Fruit fly (Drosophila melanogaster): ENCODE measurements around the gene fz.

Gene fz

dm6 chr3L:14303848-14304247 is 29.7 kb downstream of the fz start (continued):
- TF ChIP-seq ss (GFP tag; optimal IDR thresholded peaks at IDR 0.05) (peak; percentile 87 to 93), cyc (GFP tag; optimal IDR thresholded peaks at IDR 0.05) (peak; percentile 95), fd59A (GFP tag; optimal IDR thresholded peaks at IDR 0.05) (peak; percentile 82), salr (GFP tag; optimal IDR thresholded peaks at IDR 0.05) (peak; percentile 69 to 90), CG10631 (GFP tag; optimal IDR thresholded peaks at IDR 0.05) (peak; percentile 88), CG3032 (tag; optimal IDR thresholded peaks at IDR 0.05) (peak; percentile 88), lz (GFP tag; optimal IDR thresholded peaks at IDR 0.05) (peak; percentile 93), CG32006 (GFP tag; optimal IDR thresholded peaks at IDR 0.05) (peak; percentile 74), pdm3 (GFP tag; optimal IDR thresholded peaks at IDR 0.05) (peak; percentile 91), achi (GFP tag; optimal IDR thresholded peaks at IDR 0.05) (peak; percentile 89), Eip78C (GFP tag) (peak; percentile 95), Lpt (GFP tag; optimal IDR thresholded peaks at IDR 0.05) (peak; percentile 75), CG6854 (GFP tag; optimal IDR thresholded peaks at IDR 0.05) (peak; percentile 91), topi (GFP tag; optimal IDR thresholded peaks at IDR 0.05) (peak; percentile 92), CG1621 (tag; optimal IDR thresholded peaks at IDR 0.05) (peak; percentile 93), Sox15 (GFP tag; optimal IDR thresholded peaks at IDR 0.05) (peak; percentile 84)

- TF ChIP-seq Met (GFP tag; optimal IDR thresholded peaks at IDR 0.05) (no peak), Ets21C (GFP tag; optimal IDR thresholded peaks at IDR 0.05) (no peak), lz (GFP tag; optimal IDR thresholded peaks at IDR 0.05) (no peak), CG6808 (GFP tag; optimal IDR thresholded peaks at IDR 0.05) (no peak), CG11902 (GFP tag; optimal IDR thresholded peaks at IDR 0.05) (no peak), eg (GFP tag; IDR thresholded peaks at IDR 0.05) (no peak)
These were observed 34.9 kb downstream of the fz start for dm6 chr3L:14309030-14309429.

- TF ChIP-seq esn (GFP tag; optimal IDR thresholded peaks at IDR 0.05) (peak; percentile 4), fd59A (GFP tag; optimal IDR thresholded peaks at IDR 0.05) (no peak), OdsH (GFP tag; optimal IDR thresholded peaks at IDR 0.05) (no peak), CG16779 (tag; optimal IDR thresholded peaks at IDR 0.05) (no peak), CG10631 (GFP tag; optimal IDR thresholded peaks at IDR 0.05) (no peak), Hr39 (GFP tag; optimal IDR thresholded peaks at IDR 0.05) (peak; percentile 19), acj6 (GFP tag; optimal IDR thresholded peaks at IDR 0.05) (peak; percentile 14), CG6808 (GFP tag; optimal IDR thresholded peaks at IDR 0.05) (no peak), fd85E (GFP tag; optimal IDR thresholded peaks at IDR 0.05) (no peak), topi (GFP tag; optimal IDR thresholded peaks at IDR 0.05) (no peak), svp (GFP tag) (peak; percentile 66), Hr4 (GFP tag; optimal IDR thresholded peaks at IDR 0.05) (peak; percentile 21), Ets21C (GFP tag; optimal IDR thresholded peaks at IDR 0.05) (no peak), dac (GFP tag; optimal IDR thresholded peaks at IDR 0.05) (no peak), Smox (GFP tag; optimal IDR thresholded peaks at IDR 0.05) (peak; percentile 9), eg (GFP tag; IDR thresholded peaks at IDR 0.05) (peak; percentile 44; the same call in 1 of the 3 replicates), pdm3 (GFP tag; optimal IDR thresholded peaks at IDR 0.05) (peak; percentile 15), CG15336 (GFP tag; IDR thresholded peaks at IDR 0.05) (no peak), CG3919 (GFP tag; optimal IDR thresholded peaks at IDR 0.05) (peak; percentile 22), CG6163 (GFP tag; IDR thresholded peaks at IDR 0.05) (peak; percentile 52; the same call in 2 of the 3 replicates), Lpt (GFP tag; optimal IDR thresholded peaks at IDR 0.05) (no peak), CG8119 (GFP tag; IDR thresholded peaks at IDR 0.05) (peak; percentile 44; the same call in 1 of the 3 replicates), CG32006 (GFP tag; optimal IDR thresholded peaks at IDR 0.05) (peak; percentile 28), Eip78C (GFP tag) (peak; percentile 65), Sox15 (GFP tag; optimal IDR thresholded peaks at IDR 0.05) (no peak), vri (GFP tag; optimal IDR thresholded peaks at IDR 0.05) (no peak)
These were observed 45.0 kb downstream of the fz start for dm6 chr3L:14319192-14319591.

dm6 chr3L:14320571-14320970 is 46.4 kb downstream of the fz start:
- peak; percentile 52; the same call in 2 of the 3 replicates for TF ChIP-seq CG6163 (GFP tag; IDR thresholded peaks at IDR 0.05)
- TF ChIP-seq Sox14 (GFP tag; optimal IDR thresholded peaks at IDR 0.05): no peak
- no peak for TF ChIP-seq fd85E (GFP tag; optimal IDR thresholded peaks at IDR 0.05)
- no peak for TF ChIP-seq Ets21C (GFP tag; optimal IDR thresholded peaks at IDR 0.05)
- TF ChIP-seq Hr4 (GFP tag; optimal IDR thresholded peaks at IDR 0.05): peak; percentile 19
- TF ChIP-seq svp (GFP tag): peak; percentile 55
- TF ChIP-seq CG6276 (GFP tag; optimal IDR thresholded peaks at IDR 0.05): no peak
- TF ChIP-seq CG6808 (GFP tag; optimal IDR thresholded peaks at IDR 0.05): no peak
- TF ChIP-seq CG10669 (GFP tag; optimal IDR thresholded peaks at IDR 0.05): no peak
- TF ChIP-seq Hr39 (GFP tag; optimal IDR thresholded peaks at IDR 0.05): no peak
- TF ChIP-seq CG11762 (GFP tag; optimal IDR thresholded peaks at IDR 0.05; ENCODE audit: insufficient read depth): no peak
- peak; percentile 71 for TF ChIP-seq Eip78C (GFP tag)
- TF ChIP-seq fd59A (GFP tag; optimal IDR thresholded peaks at IDR 0.05): no peak
- TF ChIP-seq CG32006 (GFP tag; optimal IDR thresholded peaks at IDR 0.05): peak; percentile 22

Data from whole organism, prepupa.